Worm (Caenorhabditis elegans) whole organism, midembryonic: ENCODE results near the gene srg-48.

Source experiments
- T22C8.4 ChIP-seq: fragments of 200-800 bp; sonication (Bioruptor generic); IDR thresholded peaks from 2 replicates; pipeline ENCODE4 v1.3.6; 2022; ENCODE audit warnings: missing genetic modification characterization, missing compliant biosample characterization
- cog-1 ChIP-seq: sonication (generic microtip); optimal IDR thresholded peaks from 2 replicates; lab custom pipeline; 2016; ENCODE audit warnings: missing genetic modification characterization, missing compliant biosample characterization
- flt-1 ChIP-seq: fragments of 200-800 bp; sonication (Bioruptor generic); IDR thresholded peaks from 2 replicates; pipeline ENCODE4 v1.3.6; 2022; ENCODE audit warnings: missing genetic modification characterization, missing compliant biosample characterization
- klf-2 ChIP-seq: fragments of 200-800 bp; sonication (Bioruptor generic); conservative IDR thresholded peaks from 2 replicates; pipeline ENCODE4 v1.3.6; 2022; ENCODE audit warnings: missing genetic modification reagents, missing genetic modification characterization, missing compliant biosample characterization
- med-1 ChIP-seq: sonication (generic microtip); optimal IDR thresholded peaks from 2 replicates; lab custom pipeline; 2017; ENCODE audit warnings: missing genetic modification characterization, mild to moderate bottlenecking, missing compliant biosample characterization, antibody characterized with exemption, missing genetic modification reagents; ENCODE audit not compliant: insufficient read depth
- ref-1 ChIP-seq: fragments of 200-800 bp; sonication (Bioruptor generic); conservative IDR thresholded peaks from 2 replicates; pipeline ENCODE4 v1.3.6; 2022; ENCODE audit warnings: missing genetic modification reagents, missing genetic modification characterization, missing compliant biosample characterization
- ztf-23 ChIP-seq: fragments of 200-800 bp; sonication (Bioruptor generic); IDR thresholded peaks from 2 replicates; pipeline ENCODE4 v1.3.6; 2022; ENCODE audit warnings: missing genetic modification reagents, missing genetic modification characterization, missing compliant biosample characterization

- no peak for TF ChIP-seq flt-1
- TF ChIP-seq cog-1 (tag; lab: Kevin White, UChicago), result no peak
- TF ChIP-seq med-1 (GFP tag; lab: Kevin White, UChicago), result no peak
- TF ChIP-seq T22C8.4 (GFP tag; lab: Robert Waterston, UW), result no peak
- no peak for TF ChIP-seq klf-2 (GFP tag; lab: Robert Waterston, UW)
- no peak for TF ChIP-seq ref-1 (GFP tag; lab: Robert Waterston, UW)
- no peak for TF ChIP-seq ztf-23 (GFP tag; lab: Robert Waterston, UW)
Observed at ce11 chrIV:7098509-7099065, 26.4 kb downstream of the srg-48 start, which contains the start of gene ZC477.4.
